Worm (Caenorhabditis elegans): ENCODE results near the gene efl-2.

- no peak for TF ChIP-seq nhr-11 (tag; optimal IDR thresholded peaks at IDR 0.05)
- no peak for TF ChIP-seq nhr-237 (tag; optimal IDR thresholded peaks at IDR 0.05)
- TF ChIP-seq jun-1 (tag; optimal IDR thresholded peaks at IDR 0.05), result no peak
- TF ChIP-seq lin-39 (tag; optimal IDR thresholded peaks at IDR 0.05), result no peak
- TF ChIP-seq fos-1 (tag; optimal IDR thresholded peaks at IDR 0.05), result no peak
Observed at ce11 chrII:13405840-13406239, at the start of gene efl-2.
